Worm (Caenorhabditis elegans) whole organism, midembryonic: Measurements from ENCODE around the gene exl-1.

Experiments
- flt-1 ChIP-seq: fragments of 200-800 bp; sonication (Bioruptor generic); IDR thresholded peaks from 2 replicates; pipeline ENCODE4 v1.3.6; 2022; ENCODE audit warnings: missing genetic modification characterization, missing compliant biosample characterization
- ztf-23 ChIP-seq: fragments of 200-800 bp; sonication (Bioruptor generic); IDR thresholded peaks from 2 replicates; pipeline ENCODE4 v1.3.6; 2022; ENCODE audit warnings: missing genetic modification reagents, missing genetic modification characterization, missing compliant biosample characterization

- TF ChIP-seq ztf-23 (GFP tag; lab: Robert Waterston, UW) (no peak), flt-1 (GFP tag; lab: Robert Waterston, UW) (no peak)
These were observed 14.4 kb upstream of the exl-1 start for ce11 chrII:14427714-14428113.
